Worm (Caenorhabditis elegans): ENCODE results near the gene R02D5.8.
A peak's percentile ranks its signal among the peaks of the same experiment; 100 is the strongest.

Gene R02D5.8

DNA sequence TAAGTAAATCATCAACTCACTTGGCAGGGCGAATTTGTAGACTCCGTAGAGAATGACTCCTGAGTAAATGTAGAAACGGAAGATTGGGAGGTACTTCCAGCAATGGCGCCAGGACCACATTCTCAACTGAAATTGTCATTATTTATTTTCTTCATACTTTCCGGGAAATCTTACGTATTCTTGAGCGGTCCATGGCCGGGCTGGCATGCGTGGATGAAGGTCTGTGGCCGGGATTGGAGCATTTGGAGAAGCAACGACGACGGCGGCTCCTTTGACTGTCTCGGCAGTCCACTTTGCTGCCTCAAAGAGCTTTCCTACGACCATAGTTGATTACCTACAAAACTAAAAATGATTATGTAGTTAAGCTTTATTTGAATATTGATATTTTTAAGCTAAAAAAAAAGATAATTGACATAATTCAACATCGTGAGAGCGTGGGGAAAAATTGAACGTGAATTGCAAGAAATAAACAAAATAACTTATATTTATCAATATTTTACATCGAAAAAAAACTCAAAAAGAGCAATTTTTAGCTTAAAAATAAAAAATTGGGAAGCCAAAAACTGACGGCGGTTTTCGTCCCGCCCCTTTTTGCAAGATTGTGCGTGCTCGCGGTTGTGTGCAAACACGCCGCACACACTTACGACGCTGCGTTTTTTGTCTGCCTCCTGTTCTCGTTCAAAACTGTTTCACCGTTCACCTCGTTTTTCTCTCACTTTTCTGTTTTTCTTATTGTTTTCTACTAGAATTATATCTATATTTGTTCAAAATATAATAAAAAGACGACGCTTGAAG lies 4.8 kb upstream of the R02D5.8 start, which contains the start of gene ril-1 (continued):
- TF ChIP-seq K09A11.1 (tag; optimal IDR thresholded peaks at IDR 0.05; ENCODE audit: insufficient read depth) (peak; percentile 69), hlh-15 (tag; optimal IDR thresholded peaks at IDR 0.05) (no peak), unc-86 (tag; optimal IDR thresholded peaks at IDR 0.05) (peak; percentile 33), rnt-1 (tag; optimal IDR thresholded peaks at IDR 0.05) (no peak), nfya-1 (tag; optimal IDR thresholded peaks at IDR 0.05) (peak; percentile 29), ceh-18 (tag; optimal IDR thresholded peaks at IDR 0.05) (no peak), hlh-8 (tag; optimal IDR thresholded peaks at IDR 0.05) (no peak), ref-2 (tag; optimal IDR thresholded peaks at IDR 0.05) (no peak), Y22D7AL.16 (tag; optimal IDR thresholded peaks at IDR 0.05) (no peak), sox-4 (tag; optimal IDR thresholded peaks at IDR 0.05) (peak; percentile 23), ahr-1 (tag; optimal IDR thresholded peaks at IDR 0.05) (no peak), hlh-13 (GFP tag; optimal IDR thresholded peaks at IDR 0.05) (no peak), ceh-19 (GFP tag; optimal IDR thresholded peaks at IDR 0.05) (no peak), npax-4 (tag; optimal IDR thresholded peaks at IDR 0.05) (peak; percentile 7), ceh-45 (GFP tag; IDR thresholded peaks at IDR 0.05) (no peak), T23F11.4 (GFP tag; optimal IDR thresholded peaks at IDR 0.05) (peak; percentile 15), sdc-2 (tag; optimal IDR thresholded peaks at IDR 0.05) (no peak), tbx-7 (tag; optimal IDR thresholded peaks at IDR 0.05) (no peak), ceh-48 (tag; optimal IDR thresholded peaks at IDR 0.05) (no peak), pha-4 (tag; optimal IDR thresholded peaks at IDR 0.05) (no peak), ztf-16 (tag; optimal IDR thresholded peaks at IDR 0.05) (peak; percentile 62), ceh-14 (tag; optimal IDR thresholded peaks at IDR 0.05) (peak; percentile 8), ceh-6 (GFP tag; optimal IDR thresholded peaks at IDR 0.05) (no peak), ceh-34 (tag; optimal IDR thresholded peaks at IDR 0.05) (no peak), ama-1 (optimal IDR thresholded peaks at IDR 0.05) (no peak), K02D7.2 (tag; optimal IDR thresholded peaks at IDR 0.05) (no peak), hlh-6 (tag; optimal IDR thresholded peaks at IDR 0.05) (no peak), ceh-22 (tag; optimal IDR thresholded peaks at IDR 0.05) (no peak), pqm-1 (tag; optimal IDR thresholded peaks at IDR 0.05) (no peak), pat-9 (tag; optimal IDR thresholded peaks at IDR 0.05) (peak; percentile 18)

DNA sequence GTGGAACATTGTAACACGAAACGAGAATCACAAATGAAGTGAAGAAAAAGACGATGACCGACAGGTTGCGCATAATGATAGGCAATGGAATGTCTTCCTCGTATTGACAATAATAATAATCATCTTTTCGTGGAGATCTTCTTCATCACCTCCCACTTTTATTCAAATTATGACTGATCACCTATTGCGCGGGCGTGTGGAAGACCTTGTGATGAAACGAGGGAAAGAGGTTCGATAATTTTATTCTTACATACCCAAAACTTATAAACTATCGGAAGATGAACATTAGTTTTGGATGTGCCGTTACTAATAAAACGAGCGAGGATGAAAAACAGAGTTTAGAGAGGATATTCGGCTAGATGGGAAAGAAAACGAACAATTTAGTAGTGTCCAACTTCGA lies 3.9 kb upstream of the R02D5.8 start, which contains the start of gene C53A5.2:
C53A5.2 (minus strand) TSS at position 101 of the 400 bp plus-strand sequence.
- TF ChIP-seq ceh-18 (tag; optimal IDR thresholded peaks at IDR 0.05) (no peak), ceh-24 (tag; optimal IDR thresholded peaks at IDR 0.05) (no peak), che-1 (tag; optimal IDR thresholded peaks at IDR 0.05) (no peak), elt-2 (tag; optimal IDR thresholded peaks at IDR 0.05) (no peak), elt-4 (tag; optimal IDR thresholded peaks at IDR 0.05) (no peak), hlh-13 (GFP tag; optimal IDR thresholded peaks at IDR 0.05) (no peak)

DNA sequence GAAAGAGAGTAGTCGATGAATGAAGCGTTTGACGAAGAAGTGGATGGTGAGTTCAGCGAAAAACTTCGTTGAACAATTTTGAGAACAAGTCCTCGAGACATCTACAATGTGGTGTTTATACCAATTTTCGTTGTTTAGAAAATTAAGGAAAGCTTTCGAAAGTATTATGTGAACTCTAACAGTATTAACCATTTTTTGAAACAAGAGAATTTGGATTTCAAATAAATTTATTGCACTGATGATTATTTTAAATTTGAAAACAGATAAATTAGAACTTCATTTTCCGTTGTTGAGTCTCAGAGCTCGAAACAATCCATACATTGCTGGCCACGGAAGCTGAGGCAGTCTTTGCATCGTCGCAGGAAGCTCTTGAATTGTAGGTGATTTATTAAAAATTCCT lies 3.3 kb upstream of the R02D5.8 start, which contains the start of gene C53A5.16:
C53A5.16 (minus strand) TSS at position 101 of the 400 bp plus-strand sequence.
- TF ChIP-seq ceh-2 (tag; optimal IDR thresholded peaks at IDR 0.05) = no peak
- no peak for TF ChIP-seq ceh-45 (GFP tag; IDR thresholded peaks at IDR 0.05)

DNA sequence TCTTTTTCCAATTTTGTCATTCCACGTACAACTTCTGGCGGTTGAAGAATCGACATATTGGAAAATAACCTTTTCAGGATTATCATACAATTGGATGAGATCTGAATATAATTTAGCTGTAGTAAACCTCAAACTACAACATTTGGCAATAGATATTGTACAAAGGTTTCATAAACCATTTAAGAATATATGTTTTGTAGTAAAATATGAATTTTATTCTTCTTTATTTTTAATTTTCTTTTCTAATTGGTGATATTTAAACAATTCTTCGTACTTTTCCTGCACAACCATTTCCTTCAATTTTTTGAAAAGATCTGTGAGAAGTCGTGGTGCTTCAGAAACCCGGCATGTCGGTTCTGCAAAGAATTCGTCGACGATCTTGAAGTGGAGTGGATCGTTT lies 1.8 kb upstream of the R02D5.8 start, which contains the start of gene C53A5.17:
C53A5.17 (minus strand) TSS at position 101 of the 400 bp plus-strand sequence.
- no peak for TF ChIP-seq ama-1 (optimal IDR thresholded peaks at IDR 0.05)

DNA sequence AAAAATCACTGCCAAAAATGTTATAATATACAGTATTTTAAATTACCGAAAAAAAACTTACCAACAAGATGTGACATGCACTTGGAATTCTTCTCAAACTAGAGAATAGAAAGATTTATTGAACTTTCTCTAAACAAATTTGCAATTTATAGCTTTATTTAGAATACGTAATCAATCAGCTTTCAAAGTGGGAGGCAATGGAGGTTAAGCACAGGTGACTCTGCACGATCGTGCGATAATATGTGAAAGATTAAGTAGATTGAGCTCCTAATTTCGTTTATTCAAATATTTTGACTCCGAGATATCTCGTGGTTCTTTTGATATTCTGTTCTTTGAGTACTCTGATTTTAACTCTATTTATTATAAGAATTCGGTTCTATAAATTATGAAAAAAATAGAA lies 1.2 kb downstream of the R02D5.8 start, which contains the start of gene R02D5.6:
R02D5.6 (minus strand) TSS at position 101 of the 400 bp plus-strand sequence.
- TF ChIP-seq pha-2 (tag; optimal IDR thresholded peaks at IDR 0.05) = no peak
- no peak for TF ChIP-seq sox-2 (GFP tag; IDR thresholded peaks at IDR 0.05)
- no peak for TF ChIP-seq mec-3 (tag; optimal IDR thresholded peaks at IDR 0.05; ENCODE audit: borderline replicate concordance)
- TF ChIP-seq nfya-1 (tag; optimal IDR thresholded peaks at IDR 0.05) = no peak
- no peak for TF ChIP-seq ama-1 (optimal IDR thresholded peaks at IDR 0.05)
- TF ChIP-seq C08G9.2 (tag; optimal IDR thresholded peaks at IDR 0.05) = no peak
- TF ChIP-seq zip-5 (tag; optimal IDR thresholded peaks at IDR 0.05) = no peak
- TF ChIP-seq pag-3 (tag; optimal IDR thresholded peaks at IDR 0.05; ENCODE audit: borderline replicate concordance) = no peak
- no peak for TF ChIP-seq nhr-232 (tag; optimal IDR thresholded peaks at IDR 0.05)
- TF ChIP-seq ztf-16 (tag; optimal IDR thresholded peaks at IDR 0.05) = no peak
- no peak for TF ChIP-seq fax-1 (tag; optimal IDR thresholded peaks at IDR 0.05)
- TF ChIP-seq ceh-31 (tag; optimal IDR thresholded peaks at IDR 0.05) = no peak
- TF ChIP-seq hlh-6 (tag; optimal IDR thresholded peaks at IDR 0.05) = no peak
- TF ChIP-seq hlh-13 (GFP tag; optimal IDR thresholded peaks at IDR 0.05) = no peak
- TF ChIP-seq K02D7.2 (tag; optimal IDR thresholded peaks at IDR 0.05) = no peak
- no peak for TF ChIP-seq ceh-19 (GFP tag; optimal IDR thresholded peaks at IDR 0.05)
- TF ChIP-seq ceh-9 (tag; optimal IDR thresholded peaks at IDR 0.05) = no peak
